Fruit fly (Drosophila melanogaster) whole organism, embryonic: ENCODE measurements around the gene Liprin-alpha.
A peak's percentile ranks its signal among the peaks of the same experiment; 100 is the strongest.

Experiments used
- Blimp-1 ChIP-seq: fragments of 200-800 bp; sonication (Bioruptor generic); optimal IDR thresholded peaks from 3 replicates; lab custom pipeline; 2018; ENCODE audit warnings: missing biosample characterization, missing genetic modification characterization, mild to moderate bottlenecking, moderate library complexity, missing genetic modification reagents
- CG10267 ChIP-seq: fragments of 200-800 bp; sonication (Bioruptor generic); optimal IDR thresholded peaks from 2 replicates; lab custom pipeline; 2018; ENCODE audit warnings: missing biosample characterization, mild to moderate bottlenecking, missing genetic modification characterization, moderate library complexity
- CG10979 ChIP-seq: fragments of 200-800 bp; sonication (Bioruptor generic); optimal IDR thresholded peaks from 2 replicates; lab custom pipeline; 2018; ENCODE audit warnings: missing biosample characterization, mild to moderate bottlenecking, missing genetic modification characterization, moderate library complexity
- CG11504 ChIP-seq: fragments of 200-800 bp; sonication (Bioruptor generic); optimal IDR thresholded peaks from 3 replicates; lab custom pipeline; 2019; ENCODE audit warnings: missing biosample characterization, mild to moderate bottlenecking, missing genetic modification characterization, moderate library complexity
- CG12391 ChIP-seq: fragments of 200-800 bp; sonication (Bioruptor generic); optimal IDR thresholded peaks from 3 replicates; lab custom pipeline; 2018; ENCODE audit warnings: missing biosample characterization, mild to moderate bottlenecking, missing genetic modification characterization, moderate library complexity
- CG12769 ChIP-seq: fragments of 200-800 bp; sonication (Bioruptor generic); optimal IDR thresholded peaks from 2 replicates; lab custom pipeline; 2019; ENCODE audit warnings: missing biosample characterization, mild to moderate bottlenecking, missing genetic modification characterization, moderate library complexity
- CG17359 ChIP-seq: fragments of 200-800 bp; sonication (Bioruptor generic); optimal IDR thresholded peaks from 3 replicates; lab custom pipeline; 2018; ENCODE audit warnings: missing biosample characterization, mild to moderate bottlenecking, missing genetic modification characterization, moderate library complexity
- CG17802 ChIP-seq: fragments of 200-800 bp; sonication (Bioruptor generic); optimal IDR thresholded peaks from 2 replicates; lab custom pipeline; 2018; ENCODE audit warnings: missing biosample characterization, mild to moderate bottlenecking, missing genetic modification characterization, moderate library complexity
- CG2129 ChIP-seq: fragments of 200-800 bp; sonication (Bioruptor generic); IDR thresholded peaks from 2 replicates; pipeline ENCODE4 v1.3.6; 2022; ENCODE audit warnings: missing biosample characterization, missing genetic modification characterization; ENCODE audit not compliant: partially characterized antibody
- CG2199 ChIP-seq: fragments of 200-800 bp; sonication (Bioruptor generic); IDR thresholded peaks from 3 replicates; pipeline ENCODE4 v1.3.6; 2022; ENCODE audit warnings: missing biosample characterization, missing genetic modification characterization
- CG2712 ChIP-seq: fragments of 200-800 bp; optimal IDR thresholded peaks from 3 replicates; lab custom pipeline; 2019; ENCODE audit warnings: missing biosample characterization, mild to moderate bottlenecking, missing genetic modification characterization, moderate library complexity
- CG30403 ChIP-seq: fragments of 200-800 bp; sonication (Bioruptor generic); optimal IDR thresholded peaks from 3 replicates; lab custom pipeline; 2016; ENCODE audit warnings: missing biosample characterization, missing genetic modification characterization
- CG30431 ChIP-seq: fragments of 200-800 bp; sonication (Bioruptor generic); optimal IDR thresholded peaks from 2 replicates; lab custom pipeline; 2017; ENCODE audit warnings: missing biosample characterization, missing genetic modification characterization
- CG31441 ChIP-seq: fragments of 200-800 bp; sonication (Bioruptor generic); IDR thresholded peaks from 2 replicates; pipeline ENCODE4 v1.3.6; 2022; ENCODE audit warnings: missing biosample characterization, missing genetic modification characterization
- CG4820 ChIP-seq: fragments of 200-800 bp; sonication (Bioruptor generic); optimal IDR thresholded peaks from 3 replicates; lab custom pipeline; 2016; ENCODE audit warnings: missing biosample characterization, missing genetic modification characterization
- CG8290 ChIP-seq, 3 experiments: fragments of 200-800 bp; sonication (Bioruptor generic); optimal IDR thresholded peaks; 2 replicates each; lab custom pipeline; 2016 to 2019; ENCODE audit warnings: missing biosample characterization in 3 of 3, missing genetic modification characterization in 3 of 3, mild to moderate bottlenecking in 2 of 3, moderate library complexity in 1 of 3
- CG8359 ChIP-seq: fragments of 200-800 bp; sonication (Bioruptor generic); optimal IDR thresholded peaks from 2 replicates; lab custom pipeline; 2017; ENCODE audit warnings: missing biosample characterization, mild to moderate bottlenecking, missing genetic modification characterization, borderline replicate concordance
- CG8388 ChIP-seq: fragments of 200-800 bp; sonication (Bioruptor generic); optimal IDR thresholded peaks from 2 replicates; lab custom pipeline; 2019; ENCODE audit warnings: missing biosample characterization, mild to moderate bottlenecking, missing genetic modification characterization, moderate library complexity
- CG8924 ChIP-seq: fragments of 200-800 bp; optimal IDR thresholded peaks from 3 replicates; lab custom pipeline; 2019; ENCODE audit warnings: missing biosample characterization, mild to moderate bottlenecking, missing genetic modification characterization, moderate library complexity
- CG9876 ChIP-seq: fragments of 200-800 bp; sonication (Bioruptor generic); optimal IDR thresholded peaks from 2 replicates; lab custom pipeline; 2016; ENCODE audit warnings: missing biosample characterization, missing genetic modification characterization
- CrebB ChIP-seq: fragments of 200-800 bp; sonication (Bioruptor generic); optimal IDR thresholded peaks from 3 replicates; lab custom pipeline; 2018; ENCODE audit warnings: missing biosample characterization, mild to moderate bottlenecking, missing genetic modification characterization
- E2f1 ChIP-seq: fragments of 200-800 bp; sonication (Bioruptor generic); IDR thresholded peaks from 2 replicates; pipeline ENCODE4 v1.3.6; 2022; ENCODE audit warnings: missing biosample characterization, missing genetic modification characterization
- ERR ChIP-seq: fragments of 200-800 bp; sonication (Bioruptor generic); optimal IDR thresholded peaks from 2 replicates; lab custom pipeline; 2016; ENCODE audit warnings: missing biosample characterization, missing genetic modification characterization
- HLHmδ ChIP-seq: fragments of 200-800 bp; sonication (Bioruptor generic); optimal IDR thresholded peaks from 2 replicates; lab custom pipeline; 2018; ENCODE audit warnings: missing biosample characterization, mild to moderate bottlenecking, missing genetic modification characterization, moderate library complexity
- Med ChIP-seq: fragments of 200-800 bp; sonication (Bioruptor generic); peaks from one replicate; lab custom pipeline; 2016; ENCODE audit warnings: missing biosample characterization, missing genetic modification characterization, mild to moderate bottlenecking, inconsistent platforms, moderate library complexity
- Oli ChIP-seq: fragments of 200-800 bp; sonication (Bioruptor generic); optimal IDR thresholded peaks from 2 replicates; lab custom pipeline; 2018; ENCODE audit warnings: missing biosample characterization, mild to moderate bottlenecking, missing genetic modification characterization, moderate library complexity
- Sox102F ChIP-seq: fragments of 200-800 bp; sonication (Bioruptor generic); optimal IDR thresholded peaks from 2 replicates; lab custom pipeline; 2018; ENCODE audit warnings: missing biosample characterization, mild to moderate bottlenecking, missing genetic modification characterization, moderate library complexity
- bab2 ChIP-seq: fragments of 200-800 bp; sonication (Bioruptor generic); optimal IDR thresholded peaks from 2 replicates; lab custom pipeline; 2016; ENCODE audit warnings: missing biosample characterization, missing genetic modification characterization
- bcd ChIP-seq: fragments of 200-800 bp; sonication (Bioruptor generic); optimal IDR thresholded peaks from 2 replicates; lab custom pipeline; 2017; ENCODE audit warnings: missing biosample characterization, mild to moderate bottlenecking, missing genetic modification characterization
- ci ChIP-seq: fragments of 200-800 bp; sonication (Bioruptor generic); IDR thresholded peaks from 3 replicates; pipeline ENCODE4 v1.3.6; 2022; ENCODE audit warnings: missing biosample characterization, missing genetic modification characterization
- dm ChIP-seq: fragments of 200-800 bp; sonication (Bioruptor generic); optimal IDR thresholded peaks from 3 replicates; lab custom pipeline; 2016; ENCODE audit warnings: missing biosample characterization, missing genetic modification characterization
- dysf ChIP-seq: fragments of 200-800 bp; sonication (Bioruptor generic); IDR thresholded peaks from 3 replicates; pipeline ENCODE4 v1.3.6; 2022; ENCODE audit warnings: missing biosample characterization, missing genetic modification characterization
- fd96Cb ChIP-seq: fragments of 200-800 bp; sonication (Bioruptor generic); optimal IDR thresholded peaks from 2 replicates; lab custom pipeline; 2018; ENCODE audit warnings: missing biosample characterization, mild to moderate bottlenecking, missing genetic modification characterization, moderate library complexity
- ftz-f1 ChIP-seq: fragments of 200-800 bp; sonication (Bioruptor generic); optimal IDR thresholded peaks from 2 replicates; lab custom pipeline; 2016; ENCODE audit warnings: missing biosample characterization, missing genetic modification characterization
- grn ChIP-seq: fragments of 200-800 bp; sonication (Bioruptor generic); optimal IDR thresholded peaks from 3 replicates; lab custom pipeline; 2017; ENCODE audit warnings: missing biosample characterization, missing genetic modification characterization
- hkb ChIP-seq, 2 experiments: fragments of 200-800 bp in 1 of 2; fragments of >200 bp in 1 of 2; sonication (Bioruptor generic) in 1 of 2; IDR thresholded peaks in 1 of 2; optimal IDR thresholded peaks in 1 of 2; 2 replicates each; pipeline versions ENCODE4 v1.3.6 to Lab custom; 2017 to 2022; ENCODE audit warnings: missing biosample characterization in 1 of 2, missing genetic modification characterization in 1 of 2
- kah ChIP-seq: fragments of 200-800 bp; sonication (Bioruptor generic); optimal IDR thresholded peaks from 2 replicates; lab custom pipeline; 2018; ENCODE audit warnings: missing biosample characterization, mild to moderate bottlenecking, missing genetic modification characterization
- oc ChIP-seq: fragments of 200-800 bp; sonication (Bioruptor generic); optimal IDR thresholded peaks from 2 replicates; lab custom pipeline; 2018; ENCODE audit warnings: missing biosample characterization, mild to moderate bottlenecking, missing genetic modification characterization, moderate library complexity
- org-1 ChIP-seq: fragments of 200-800 bp; sonication (Bioruptor generic); optimal IDR thresholded peaks from 2 replicates; lab custom pipeline; 2017; ENCODE audit warnings: missing biosample characterization, missing genetic modification characterization
- phol ChIP-seq: fragments of 200-800 bp; sonication (Bioruptor generic); optimal IDR thresholded peaks from 3 replicates; lab custom pipeline; 2018; ENCODE audit warnings: missing biosample characterization, mild to moderate bottlenecking, missing genetic modification characterization, moderate library complexity
- pros ChIP-seq: fragments of 200-800 bp; sonication (Bioruptor generic); optimal IDR thresholded peaks from 3 replicates; lab custom pipeline; 2019; ENCODE audit warnings: missing biosample characterization, mild to moderate bottlenecking, missing genetic modification characterization, moderate library complexity
- sens ChIP-seq: fragments of 200-800 bp; sonication (Bioruptor generic); peaks from one replicate; lab custom pipeline; 2016; ENCODE audit warnings: missing biosample characterization, missing genetic modification characterization
- sqz ChIP-seq: fragments of 200-800 bp; sonication (Bioruptor generic); optimal IDR thresholded peaks from 3 replicates; lab custom pipeline; 2018; ENCODE audit warnings: missing biosample characterization, mild to moderate bottlenecking, missing genetic modification characterization
- tgo ChIP-seq: fragments of 200-800 bp; sonication (Bioruptor generic); IDR thresholded peaks from 3 replicates; pipeline ENCODE4 v1.3.6; 2022; ENCODE audit warnings: missing biosample characterization, missing genetic modification characterization
- trh ChIP-seq: fragments of 200-800 bp; sonication (Bioruptor generic); optimal IDR thresholded peaks from 2 replicates; lab custom pipeline; 2016; ENCODE audit warnings: missing biosample characterization, missing genetic modification characterization
- tup ChIP-seq: fragments of 200-800 bp; sonication (Bioruptor generic); optimal IDR thresholded peaks from 2 replicates; lab custom pipeline; 2016; ENCODE audit warnings: missing biosample characterization, mild to moderate bottlenecking, missing genetic modification characterization, moderate library complexity
- zf30C ChIP-seq: fragments of 200-800 bp; sonication (Bioruptor generic); optimal IDR thresholded peaks from 3 replicates; lab custom pipeline; 2018; ENCODE audit warnings: missing biosample characterization, mild to moderate bottlenecking, missing genetic modification characterization

Gene Liprin-alpha

DNA sequence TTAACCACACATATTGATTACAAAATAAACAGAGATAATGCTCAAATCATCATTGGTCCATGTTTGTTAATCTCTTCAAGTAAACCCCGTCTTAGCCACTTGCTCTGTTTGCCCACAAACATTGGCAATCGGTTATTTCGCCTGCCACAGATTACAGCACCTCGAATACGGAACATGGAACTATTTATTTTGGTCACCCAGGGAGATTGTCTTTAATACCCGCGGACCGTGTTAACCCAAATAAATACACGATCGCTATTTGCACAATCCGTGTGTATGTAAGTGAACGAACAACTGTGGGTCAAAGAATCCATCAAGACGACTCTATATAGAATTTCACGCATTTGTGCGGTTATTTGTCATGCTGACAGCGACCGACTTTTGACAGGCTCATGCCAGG lies 23.0 kb upstream of the Liprin-alpha start (continued):
- peak; percentile 73 for TF ChIP-seq org-1 (GFP tag; lab: Kevin White, UChicago)
- TF ChIP-seq CrebB (tag; lab: Kevin White, UChicago), result peak; percentile 24
- TF ChIP-seq CG30431 (GFP tag; lab: Kevin White, UChicago), result peak; percentile 2
- TF ChIP-seq E2f1, result no peak
- no peak for TF ChIP-seq phol (tag; lab: Kevin White, UChicago)
- TF ChIP-seq tup (GFP tag; lab: Kevin White, UChicago), result no peak
- peak; percentile 45 for TF ChIP-seq CG12769
- TF ChIP-seq sqz (GFP tag; lab: Kevin White, UChicago), result no peak
- peak; percentile 3 for TF ChIP-seq bcd (GFP tag; lab: Kevin White, UChicago)
- no peak for TF ChIP-seq ERR (GFP tag; lab: Kevin White, UChicago)
- TF ChIP-seq ftz-f1 (GFP tag; lab: Kevin White, UChicago), result no peak
- peak; percentile 14 for TF ChIP-seq grn (GFP tag; lab: Kevin White, UChicago)
- peak; percentile 54 for TF ChIP-seq bab2
- no peak for TF ChIP-seq tgo (GFP tag; lab: Robert Waterston, UW)
- no peak for TF ChIP-seq CG30403
- TF ChIP-seq CG9876 (GFP tag; lab: Kevin White, UChicago), result peak; percentile 20
- TF ChIP-seq CG4820 (GFP tag; lab: Kevin White, UChicago), result no peak
- TF ChIP-seq ci (GFP tag; lab: Robert Waterston, UW), result peak; percentile 67; the same call in 2 of the 3 replicates
- TF ChIP-seq trh (GFP tag; lab: Kevin White, UChicago), result no peak

DNA sequence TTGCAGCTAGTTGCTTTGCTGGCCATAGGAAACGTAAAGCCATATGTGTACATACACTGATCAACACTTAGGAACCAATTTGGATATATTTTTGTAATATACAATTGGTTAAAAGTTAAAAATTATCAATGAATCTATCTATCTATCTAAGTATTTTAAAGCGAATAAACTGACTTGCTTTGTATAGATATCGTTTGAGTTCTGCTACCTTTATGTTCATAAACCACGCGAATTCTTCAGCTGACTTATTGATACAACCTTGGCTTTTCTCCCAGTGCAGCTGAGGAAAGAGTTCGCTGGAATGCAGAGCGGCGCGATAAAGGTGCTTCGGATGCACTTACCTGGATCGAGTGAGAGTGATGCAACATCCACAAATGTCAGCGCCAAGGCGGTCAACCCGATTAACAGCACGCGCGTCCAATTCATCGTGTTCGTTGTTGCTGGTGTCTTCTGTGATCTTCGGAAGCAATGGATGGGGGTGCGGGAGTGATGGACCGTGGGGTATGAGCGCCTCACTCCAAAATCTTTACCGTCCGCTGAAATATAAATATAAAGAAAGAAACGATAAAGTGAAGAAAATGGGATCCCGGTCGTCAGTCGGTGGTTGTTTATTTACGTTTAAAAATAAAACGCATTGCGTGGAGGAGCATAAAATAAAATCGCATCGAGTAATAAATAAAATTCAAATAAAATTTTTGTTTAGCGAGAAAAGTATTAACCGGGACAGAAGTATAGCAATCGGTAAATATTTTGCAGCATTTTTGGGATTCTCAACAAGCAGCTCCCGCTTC lies 22.1 kb upstream of the Liprin-alpha start:
- TF ChIP-seq CG17802 (tag; lab: Kevin White, UChicago) (no peak), Sox102F (peak; percentile 32), CG8388 (peak; percentile 5), CG11504 (tag; lab: Kevin White, UChicago) (peak; percentile 25), CG12391 (peak; percentile 15), sens (peak; percentile 59), oc (tag; lab: Kevin White, UChicago) (peak; percentile 1), pros (GFP tag; lab: Kevin White, UChicago) (peak; percentile 15), HLHmδ (GFP tag; lab: Kevin White, UChicago) (peak; percentile 48), CG2129 (GFP tag; lab: Robert Waterston, UW) (no peak), CG8359 (GFP tag; lab: Kevin White, UChicago) (peak; percentile 27), Blimp-1 (GFP tag; lab: Kevin White, UChicago) (peak; percentile 48), CG8924 (tag; lab: Kevin White, UChicago) (no peak), CG10267 (tag; lab: Kevin White, UChicago) (peak; percentile 6), phol (tag; lab: Kevin White, UChicago) (peak; percentile 33), CG8290 (GFP tag; optimal IDR thresholded peaks at IDR 0.05; lab: Kevin White, UChicago) (no peak), CG8290 (tag; optimal IDR thresholded peaks at IDR 0.05; lab: Kevin White, UChicago) (no peak), Med (GFP tag; lab: Kevin White, UChicago) (peak; percentile 26), CG2712 (peak; percentile 44), hkb (optimal IDR thresholded peaks at IDR 0.05; lab: Kevin White, UChicago) (no peak), hkb (GFP tag; IDR thresholded peaks at IDR 0.05; lab: Robert Waterston, UW) (no peak), kah (peak; percentile 93), zf30C (GFP tag; lab: Kevin White, UChicago) (peak; percentile 0), CG17359 (peak; percentile 31), CG31441 (0 out of 2 replicates have a peak, but pooled peaks have one; percentile 14), Oli (tag; lab: Kevin White, UChicago) (peak; percentile 2), dm (no peak), CG10979 (peak; percentile 30), fd96Cb (tag; lab: Kevin White, UChicago) (peak; percentile 2), dysf (GFP tag; lab: Robert Waterston, UW) (no peak), CG2199 (GFP tag; lab: Robert Waterston, UW) (0 out of 3 replicates have a peak, but pooled peaks have one; percentile 28)
